Fruit fly (Drosophila melanogaster) whole organism, adult: Measurements from ENCODE around the gene Sil1.

Source experiments
- CG12768 ChIP-seq: fragments of 200-800 bp; sonication (Bioruptor generic); optimal IDR thresholded peaks from 2 replicates; lab custom pipeline; 2017; ENCODE audit warnings: missing biosample characterization, missing genetic modification characterization, mild to moderate bottlenecking, moderate library complexity, missing genetic modification reagents
- CG33017 ChIP-seq: fragments of 200-800 bp; sonication (Bioruptor generic); optimal IDR thresholded peaks from 2 replicates; lab custom pipeline; 2018; ENCODE audit warnings: missing biosample characterization, mild to moderate bottlenecking, missing genetic modification characterization, moderate library complexity
- Clk ChIP-seq: fragments of 200-800 bp; sonication (Bioruptor generic); optimal IDR thresholded peaks from 2 replicates; lab custom pipeline; 2017; ENCODE audit warnings: missing biosample characterization, missing genetic modification characterization
- cic ChIP-seq: fragments of 200-800 bp; sonication (Bioruptor generic); optimal IDR thresholded peaks from 2 replicates; lab custom pipeline; 2017; ENCODE audit warnings: missing biosample characterization, mild to moderate bottlenecking, missing genetic modification characterization, moderate library complexity
- kay ChIP-seq: fragments of 200-800 bp; sonication (Bioruptor generic); peaks from one replicate; lab custom pipeline; 2016; ENCODE audit warnings: missing biosample characterization, missing genetic modification characterization, borderline replicate concordance
- toe ChIP-seq: fragments of 200-800 bp; sonication (Bioruptor generic); optimal IDR thresholded peaks from 2 replicates; lab custom pipeline; 2016; ENCODE audit warnings: missing biosample characterization, missing genetic modification characterization

- TF ChIP-seq Clk (GFP tag; lab: Kevin White, UChicago) (no peak), kay (GFP tag; lab: Kevin White, UChicago) (no peak), toe (no peak), CG33017 (tag; lab: Kevin White, UChicago) (no peak), cic (GFP tag; lab: Kevin White, UChicago) (no peak), CG12768 (no peak)
These were observed 50.8 kb downstream of the Sil1 start for dm6 chr3R:25184540-25184939.
